Worm (Caenorhabditis elegans): ENCODE results near the gene C12D8.9.

- TF ChIP-seq him-1 (tag; optimal IDR thresholded peaks at IDR 0.05): no peak
- TF ChIP-seq W03F9.2 (tag; optimal IDR thresholded peaks at IDR 0.05): no peak
- TF ChIP-seq dao-5 (tag; optimal IDR thresholded peaks at IDR 0.05): no peak
Measured at ce11 chrV:10270214-10270613, 27.2 kb upstream of the C12D8.9 start, which contains the start of gene ric-4.

Measured in whole organism, L4/young adult.